Worm (Caenorhabditis elegans) whole organism, young adult: ENCODE data around the gene vdac-1.

Source experiments
- B0336.3 ChIP-seq: fragments of 200-800 bp; sonication (Bioruptor generic); IDR thresholded peaks from 2 replicates; pipeline ENCODE4 v1.3.6; 2022; ENCODE audit warnings: missing genetic modification characterization, missing compliant biosample characterization
- C06A6.2 ChIP-seq: fragments of 200-800 bp; sonication (Bioruptor generic); conservative IDR thresholded peaks from 2 replicates; pipeline ENCODE4 v1.3.6; 2022; ENCODE audit warnings: missing genetic modification characterization, missing compliant biosample characterization
- F22D6.2 ChIP-seq: sonication (generic microtip); optimal IDR thresholded peaks from 2 replicates; lab custom pipeline; 2016; ENCODE audit warnings: mild to moderate bottlenecking, missing genetic modification characterization, missing compliant biosample characterization
- F23B12.7 ChIP-seq: sonication (generic microtip); optimal IDR thresholded peaks from 2 replicates; lab custom pipeline; 2017; ENCODE audit warnings: missing genetic modification characterization, mild to moderate bottlenecking, missing compliant biosample characterization, antibody characterized with exemption, moderate library complexity; ENCODE audit not compliant: insufficient read depth
- F37B4.10 ChIP-seq: fragments of 200-800 bp; sonication (Bioruptor generic); IDR thresholded peaks from 2 replicates; pipeline ENCODE4 v1.3.6; 2022; ENCODE audit warnings: missing genetic modification characterization, missing compliant biosample characterization
- F49E8.2 ChIP-seq: sonication (generic microtip); optimal IDR thresholded peaks from 3 replicates; lab custom pipeline; 2017; ENCODE audit warnings: missing genetic modification characterization, mild to moderate bottlenecking, missing compliant biosample characterization, antibody characterized with exemption, moderate library complexity; ENCODE audit not compliant: insufficient read depth
- F52B5.7 ChIP-seq: sonication (generic microtip); optimal IDR thresholded peaks from 2 replicates; lab custom pipeline; 2016; ENCODE audit warnings: mild to moderate bottlenecking, missing genetic modification characterization, missing compliant biosample characterization
- K11D2.4 ChIP-seq: fragments of 200-800 bp; sonication (Bioruptor generic); IDR thresholded peaks from 2 replicates; pipeline ENCODE4 v1.3.6; 2022; ENCODE audit warnings: missing genetic modification reagents, missing genetic modification characterization, missing compliant biosample characterization
- Y53F4B.3 ChIP-seq: fragments of 200-800 bp; sonication (Bioruptor generic); IDR thresholded peaks from 2 replicates; pipeline ENCODE4 v1.3.6; 2022; ENCODE audit warnings: missing genetic modification reagents, missing genetic modification characterization, missing compliant biosample characterization
- Y67H2A.10 ChIP-seq: fragments of 200-800 bp; sonication (Bioruptor generic); conservative IDR thresholded peaks from 2 replicates; pipeline ENCODE4 v1.3.6; 2022; ENCODE audit warnings: missing genetic modification reagents, missing genetic modification characterization, missing compliant biosample characterization
- Y79H2A.3 ChIP-seq: fragments of 200-800 bp; sonication (Bioruptor generic); conservative IDR thresholded peaks from 2 replicates; pipeline ENCODE4 v1.3.6; 2022; ENCODE audit warnings: missing genetic modification reagents, missing genetic modification characterization, missing compliant biosample characterization
- Y95B8A.8 ChIP-seq: fragments of 200-800 bp; sonication (Bioruptor generic); IDR thresholded peaks from 2 replicates; pipeline ENCODE4 v1.3.6; 2022; ENCODE audit warnings: missing genetic modification reagents, missing genetic modification characterization, missing compliant biosample characterization
- akir-1 ChIP-seq: fragments of 200-800 bp; sonication (Bioruptor generic); optimal IDR thresholded peaks from 2 replicates; lab custom pipeline; 2018; ENCODE audit warnings: mild to moderate bottlenecking, missing genetic modification characterization, moderate library complexity, missing compliant biosample characterization
- ama-1 ChIP-seq, 3 experiments: fragments of 150-350 bp in 1 of 3; sonication (generic microtip) in 2 of 3; optimal IDR thresholded peaks; 2 replicates each; lab custom pipeline; 2014 to 2018; ENCODE audit warnings: missing biosample characterization in 2 of 3, missing genetic modification characterization in 2 of 3, missing genetic modification reagents in 2 of 3
- aptf-2 ChIP-seq: fragments of 200-800 bp; sonication (Bioruptor generic); conservative IDR thresholded peaks from 2 replicates; pipeline ENCODE4 v1.3.6; 2022; ENCODE audit warnings: missing genetic modification reagents, missing genetic modification characterization, missing compliant biosample characterization
- aptf-3 ChIP-seq: fragments of 200-800 bp; sonication (Bioruptor generic); IDR thresholded peaks from 2 replicates; pipeline ENCODE4 v1.3.6; 2022; ENCODE audit warnings: missing genetic modification characterization, missing compliant biosample characterization
- atf-7 ChIP-seq: sonication (generic microtip); optimal IDR thresholded peaks from 2 replicates; lab custom pipeline; 2017; ENCODE audit warnings: mild to moderate bottlenecking, missing genetic modification characterization, missing compliant biosample characterization
- ceh-40 ChIP-seq: fragments of 200-800 bp; sonication (Bioruptor generic); IDR thresholded peaks from 2 replicates; pipeline ENCODE4 v1.3.6; 2022; ENCODE audit warnings: missing genetic modification characterization, missing compliant biosample characterization
- ceh-58 ChIP-seq: fragments of 200-800 bp; sonication (Bioruptor generic); IDR thresholded peaks from 2 replicates; pipeline ENCODE4 v1.3.6; 2022; ENCODE audit warnings: missing genetic modification characterization, missing compliant biosample characterization
- ceh-91 ChIP-seq: fragments of 200-800 bp; sonication (Bioruptor generic); IDR thresholded peaks from 2 replicates; pipeline ENCODE4 v1.3.6; 2022; ENCODE audit warnings: missing genetic modification reagents, missing genetic modification characterization, missing compliant biosample characterization
- die-1 ChIP-seq: sonication (generic microtip); optimal IDR thresholded peaks from 2 replicates; lab custom pipeline; 2016; ENCODE audit warnings: missing genotype, mild to moderate bottlenecking, missing genetic modification characterization, missing compliant biosample characterization
- ekl-4 ChIP-seq: fragments of 200-800 bp; sonication (Bioruptor generic); IDR thresholded peaks from 2 replicates; pipeline ENCODE4 v1.3.6; 2022; ENCODE audit warnings: missing genetic modification reagents, missing genetic modification characterization, missing compliant biosample characterization
- ets-4 ChIP-seq: fragments of 200-800 bp; sonication (Bioruptor generic); optimal IDR thresholded peaks from 2 replicates; lab custom pipeline; 2018; ENCODE audit warnings: mild to moderate bottlenecking, missing genetic modification characterization, missing compliant biosample characterization
- gei-17 ChIP-seq: fragments of 200-800 bp; sonication (Bioruptor generic); optimal IDR thresholded peaks from 2 replicates; lab custom pipeline; 2018; ENCODE audit warnings: mild to moderate bottlenecking, missing genetic modification characterization, missing compliant biosample characterization
- hlh-12 ChIP-seq: sonication (generic microtip); optimal IDR thresholded peaks from 2 replicates; lab custom pipeline; 2016; ENCODE audit warnings: missing genetic modification characterization, missing compliant biosample characterization
- hrde-1 ChIP-seq: sonication (generic microtip); optimal IDR thresholded peaks from 2 replicates; lab custom pipeline; 2016; ENCODE audit warnings: missing genetic modification characterization, mild to moderate bottlenecking, missing compliant biosample characterization, moderate library complexity, missing genotype, missing genetic modification reagents, borderline replicate concordance
- let-607 ChIP-seq, 2 experiments: fragments of 200-800 bp in 1 of 2; sonication (Bioruptor generic) in 1 of 2; sonication (generic microtip) in 1 of 2; optimal IDR thresholded peaks; 2 replicates each; lab custom pipeline; 2016 to 2018; ENCODE audit warnings: mild to moderate bottlenecking in 2 of 2, missing compliant biosample characterization in 2 of 2, missing genetic modification characterization in 2 of 2, moderate library complexity in 2 of 2, missing genotype in 1 of 2
- lin-40 ChIP-seq: sonication (generic microtip); optimal IDR thresholded peaks from 2 replicates; lab custom pipeline; 2016; ENCODE audit warnings: missing genetic modification characterization, mild to moderate bottlenecking, missing compliant biosample characterization, missing genotype, missing genetic modification reagents
- lin-54 ChIP-seq: fragments of 200-800 bp; sonication (Bioruptor generic); optimal IDR thresholded peaks from 2 replicates; lab custom pipeline; 2018; ENCODE audit warnings: mild to moderate bottlenecking, missing genetic modification characterization, missing compliant biosample characterization
- lir-1 ChIP-seq: fragments of 200-800 bp; sonication (Bioruptor generic); conservative IDR thresholded peaks from 2 replicates; pipeline ENCODE4 v1.3.6; 2022; ENCODE audit warnings: missing genetic modification reagents, missing genetic modification characterization, missing compliant biosample characterization
- madf-10 ChIP-seq: sonication (generic microtip); optimal IDR thresholded peaks from 2 replicates; lab custom pipeline; 2016; ENCODE audit warnings: mild to moderate bottlenecking, missing genetic modification characterization, missing compliant biosample characterization
- madf-6 ChIP-seq: fragments of 200-800 bp; sonication (Bioruptor generic); IDR thresholded peaks from 2 replicates; pipeline ENCODE4 v1.3.6; 2022; ENCODE audit warnings: missing genetic modification reagents, missing genetic modification characterization, missing compliant biosample characterization
- madf-8 ChIP-seq: fragments of 200-800 bp; sonication (Bioruptor generic); conservative IDR thresholded peaks from 2 replicates; pipeline ENCODE4 v1.3.6; 2022; ENCODE audit warnings: missing genetic modification reagents, missing genetic modification characterization, missing compliant biosample characterization
- mcd-1 ChIP-seq: fragments of 200-800 bp; sonication (Bioruptor generic); IDR thresholded peaks from 2 replicates; pipeline ENCODE4 v1.3.6; 2022; ENCODE audit warnings: missing genetic modification reagents, missing genetic modification characterization, missing compliant biosample characterization
- mel-28 ChIP-seq: sonication (generic microtip); optimal IDR thresholded peaks from 2 replicates; lab custom pipeline; 2016; ENCODE audit warnings: borderline replicate concordance, mild to moderate bottlenecking, missing genetic modification characterization, missing compliant biosample characterization
- mxl-1 ChIP-seq: sonication (generic microtip); optimal IDR thresholded peaks from 2 replicates; lab custom pipeline; 2016; ENCODE audit warnings: missing genetic modification characterization, missing compliant biosample characterization
- nfya-1 ChIP-seq: sonication (generic microtip); optimal IDR thresholded peaks from 2 replicates; lab custom pipeline; 2017; ENCODE audit warnings: antibody characterized with exemption, missing compliant biosample characterization, missing genetic modification characterization, borderline replicate concordance; ENCODE audit not compliant: insufficient read depth
- nfyb-1 ChIP-seq: fragments of 200-800 bp; sonication (Bioruptor generic); IDR thresholded peaks from 2 replicates; pipeline ENCODE4 v1.3.6; 2022; ENCODE audit warnings: missing genetic modification reagents, missing genetic modification characterization, missing compliant biosample characterization
- nhr-120 ChIP-seq: fragments of 200-800 bp; sonication (Bioruptor generic); IDR thresholded peaks from 2 replicates; pipeline ENCODE4 v1.3.6; 2022; ENCODE audit warnings: missing genetic modification characterization, missing compliant biosample characterization
- pbrm-1 ChIP-seq: fragments of 200-800 bp; sonication (Bioruptor generic); IDR thresholded peaks from 2 replicates; pipeline ENCODE4 v1.3.6; 2022; ENCODE audit warnings: missing genetic modification reagents, missing genetic modification characterization, missing compliant biosample characterization
- pha-4 ChIP-seq: fragments of 150-350 bp; sonication (generic microtip); optimal IDR thresholded peaks from 2 replicates; lab custom pipeline; 2014; ENCODE audit warnings: missing biosample characterization, missing genetic modification reagents, missing genetic modification characterization
- sdz-38 ChIP-seq: sonication (generic microtip); optimal IDR thresholded peaks from 2 replicates; lab custom pipeline; 2016; ENCODE audit warnings: missing genotype, missing genetic modification characterization, missing compliant biosample characterization
- sea-2 ChIP-seq: fragments of 200-800 bp; sonication (Bioruptor generic); IDR thresholded peaks from 2 replicates; pipeline ENCODE4 v1.3.6; 2022; ENCODE audit warnings: missing genetic modification characterization, missing compliant biosample characterization
- somi-1 ChIP-seq: fragments of 200-800 bp; sonication (Bioruptor generic); optimal IDR thresholded peaks from 2 replicates; lab custom pipeline; 2018; ENCODE audit warnings: mild to moderate bottlenecking, missing genetic modification characterization, missing compliant biosample characterization
- zfh-2 ChIP-seq: fragments of 200-800 bp; sonication (Bioruptor generic); conservative IDR thresholded peaks from 2 replicates; pipeline ENCODE4 v1.3.6; 2022; ENCODE audit warnings: missing genetic modification reagents, missing genetic modification characterization, missing compliant biosample characterization
- ztf-18 ChIP-seq: sonication (generic microtip); optimal IDR thresholded peaks from 2 replicates; lab custom pipeline; 2016; ENCODE audit warnings: missing genotype, mild to moderate bottlenecking, missing genetic modification characterization, missing compliant biosample characterization
- ztf-6 ChIP-seq: fragments of 200-800 bp; sonication (Bioruptor generic); IDR thresholded peaks from 2 replicates; pipeline ENCODE4 v1.3.6; 2022; ENCODE audit warnings: missing genetic modification reagents, missing genetic modification characterization, missing compliant biosample characterization

The vdac-1 gene

DNA sequence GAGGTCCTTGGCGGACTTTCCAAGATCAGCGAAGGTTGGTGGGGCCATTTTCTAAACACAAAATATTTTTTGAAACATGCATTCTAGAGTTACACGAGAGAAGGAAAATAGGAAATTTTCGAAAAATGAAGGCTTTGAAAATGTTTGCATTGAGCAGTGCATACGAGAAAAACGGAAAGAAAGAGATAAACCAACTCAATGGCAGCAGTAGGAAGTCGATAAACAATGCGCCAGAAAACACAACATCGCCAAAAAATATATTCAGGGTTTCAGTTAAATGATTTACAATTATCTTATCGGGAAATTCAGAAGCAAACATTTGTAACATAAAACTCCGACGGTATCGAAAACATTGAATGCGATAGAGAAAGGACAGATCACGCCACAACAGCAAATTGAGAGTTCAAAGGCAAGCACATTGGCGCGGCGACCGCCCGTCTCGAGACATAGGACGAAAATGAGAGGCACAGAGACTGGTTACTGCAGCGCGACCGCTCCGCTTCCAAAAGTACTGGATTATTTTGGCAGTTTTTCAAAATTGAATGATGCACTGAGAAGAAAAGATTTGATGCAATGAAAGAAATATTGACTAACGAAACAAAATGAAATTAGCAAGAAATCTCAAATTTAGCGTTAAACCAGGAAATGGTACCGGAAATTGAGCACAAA lies at the start of gene vdac-1, which contains the start of gene R05G6.5:
vdac-1 (minus strand) TSS at position 51 of the 669 bp plus-strand sequence.
R05G6.5 (plus strand) TSS at position 527 of the 669 bp plus-strand sequence.
- no peak for TF ChIP-seq Y53F4B.3 (GFP tag; lab: Robert Waterston, UW)
- TF ChIP-seq ceh-40 (GFP tag; lab: Robert Waterston, UW), result no peak
- no peak for TF ChIP-seq aptf-2 (GFP tag; lab: Robert Waterston, UW)
- TF ChIP-seq lin-54 (GFP tag; lab: Kevin White, UChicago), result peak; percentile 81
- TF ChIP-seq F52B5.7, result peak; percentile 35
- TF ChIP-seq F49E8.2 (tag; lab: Kevin White, UChicago), result no peak
- TF ChIP-seq mxl-1 (tag; lab: Kevin White, UChicago), result no peak
- TF ChIP-seq ceh-91 (GFP tag; lab: Robert Waterston, UW), result no peak
- TF ChIP-seq Y95B8A.8 (GFP tag; lab: Robert Waterston, UW), result peak; percentile 76
- TF ChIP-seq akir-1, result no peak
- peak; percentile 68 for TF ChIP-seq lin-40 (tag; lab: Kevin White, UChicago)
- peak; percentile 45 for TF ChIP-seq madf-10 (tag; lab: Kevin White, UChicago)
- TF ChIP-seq F23B12.7 (tag; lab: Kevin White, UChicago), result peak; percentile 25
- no peak; the same call in none of the 2 replicates for TF ChIP-seq zfh-2
- TF ChIP-seq sdz-38 (tag; lab: Kevin White, UChicago), result no peak
- no peak for TF ChIP-seq hlh-12 (tag; lab: Kevin White, UChicago)
- TF ChIP-seq atf-7 (tag; lab: Kevin White, UChicago), result peak; percentile 44
- TF ChIP-seq hrde-1 (tag; lab: Kevin White, UChicago), result no peak
- peak; percentile 48 for TF ChIP-seq ets-4
- peak; percentile 75 for TF ChIP-seq mcd-1 (GFP tag; lab: Robert Waterston, UW)
- no peak for TF ChIP-seq C06A6.2 (GFP tag; lab: Robert Waterston, UW)
- peak; percentile 75 to 78 for TF ChIP-seq let-607 (tag; optimal IDR thresholded peaks at IDR 0.05; lab: Kevin White, UChicago)
- TF ChIP-seq ekl-4 (GFP tag; lab: Robert Waterston, UW), result peak; percentile 87
- no peak; the same call in 1 of the 2 replicates for TF ChIP-seq Y67H2A.10
- peak; percentile 75 for TF ChIP-seq B0336.3 (GFP tag; lab: Robert Waterston, UW)
- no peak for TF ChIP-seq nfya-1 (tag; lab: Kevin White, UChicago)
- peak; percentile 54; the same call in 1 of the 2 replicates for TF ChIP-seq K11D2.4 (GFP tag; lab: Robert Waterston, UW)
- peak; percentile 44; the same call in 1 of the 2 replicates for TF ChIP-seq nfyb-1
- no peak for TF ChIP-seq pha-4 (tag; lab: Kevin White, UChicago)
- no peak for TF ChIP-seq aptf-3 (GFP tag; lab: Robert Waterston, UW)
- TF ChIP-seq ama-1 (optimal IDR thresholded peaks at IDR 0.05; lab: Kevin White, UChicago), result no peak
- no peak for TF ChIP-seq ama-1 (GFP tag; optimal IDR thresholded peaks at IDR 0.05; lab: Kevin White, UChicago)
- no peak for TF ChIP-seq madf-8 (GFP tag; lab: Robert Waterston, UW)
- TF ChIP-seq gei-17 (GFP tag; lab: Kevin White, UChicago), result no peak
- 0 out of 2 replicates have a peak, but pooled peaks have one; percentile 55 for TF ChIP-seq pbrm-1 (GFP tag; lab: Robert Waterston, UW)
- TF ChIP-seq Y79H2A.3 (GFP tag; lab: Robert Waterston, UW), result no peak
- no peak for TF ChIP-seq ztf-6 (GFP tag; lab: Robert Waterston, UW)
- no peak for TF ChIP-seq nhr-120
- no peak for TF ChIP-seq F37B4.10 (GFP tag; lab: Robert Waterston, UW)
- TF ChIP-seq mel-28 (tag; lab: Kevin White, UChicago), result no peak
- TF ChIP-seq lir-1 (GFP tag; lab: Robert Waterston, UW), result no peak
- TF ChIP-seq F22D6.2 (tag; lab: Kevin White, UChicago), result no peak
- TF ChIP-seq die-1 (tag; lab: Kevin White, UChicago), result peak; percentile 16
- TF ChIP-seq madf-6 (GFP tag; lab: Robert Waterston, UW), result peak; percentile 45; the same call in 1 of the 2 replicates
- peak; percentile 65 for TF ChIP-seq somi-1 (GFP tag; lab: Kevin White, UChicago)
- TF ChIP-seq sea-2 (GFP tag; lab: Robert Waterston, UW), result no peak
- TF ChIP-seq ztf-18 (tag; lab: Kevin White, UChicago), result peak; percentile 42
- TF ChIP-seq ceh-58 (GFP tag; lab: Robert Waterston, UW), result no peak
